Fruit fly (Drosophila melanogaster) whole organism, embryonic: ENCODE results near the gene dls.
A peak's percentile ranks its signal among the peaks of the same experiment; 100 is the strongest.

Source experiments
- Atf3 ChIP-seq: fragments of 200-800 bp; sonication (Bioruptor generic); optimal IDR thresholded peaks from 3 replicates; lab custom pipeline; 2016; ENCODE audit warnings: missing biosample characterization, missing genetic modification characterization
- CG30403 ChIP-seq: fragments of 200-800 bp; sonication (Bioruptor generic); optimal IDR thresholded peaks from 3 replicates; lab custom pipeline; 2016; ENCODE audit warnings: missing biosample characterization, missing genetic modification characterization
- CG31441 ChIP-seq: fragments of 200-800 bp; sonication (Bioruptor generic); IDR thresholded peaks from 2 replicates; pipeline ENCODE4 v1.3.6; 2022; ENCODE audit warnings: missing biosample characterization, missing genetic modification characterization
- CTCF ChIP-seq: fragments of 200-800 bp; sonication (Bioruptor generic); optimal IDR thresholded peaks from 2 replicates; lab custom pipeline; 2017; ENCODE audit warnings: missing biosample characterization, mild to moderate bottlenecking, missing genetic modification characterization, moderate library complexity
- Doc2 ChIP-seq: fragments of 200-800 bp; sonication (Bioruptor generic); IDR thresholded peaks from 2 replicates; pipeline ENCODE4 v1.3.6; 2022; ENCODE audit warnings: missing biosample characterization, missing genetic modification characterization
- ap ChIP-seq: fragments of 200-800 bp; sonication (Bioruptor generic); IDR thresholded peaks from 2 replicates; pipeline ENCODE4 v1.3.6; 2022; ENCODE audit warnings: missing biosample characterization, missing genetic modification characterization
- emc ChIP-seq: fragments of 200-800 bp; sonication (Bioruptor generic); optimal IDR thresholded peaks from 2 replicates; lab custom pipeline; 2016; ENCODE audit warnings: missing biosample characterization, missing genetic modification characterization
- jigr1 ChIP-seq: fragments of 200-800 bp; sonication (Bioruptor generic); IDR thresholded peaks from 3 replicates; pipeline ENCODE4 v1.3.6; 2022; ENCODE audit warnings: missing biosample characterization, missing genetic modification characterization
- kay ChIP-seq: fragments of 200-800 bp; sonication (Bioruptor generic); optimal IDR thresholded peaks from 2 replicates; lab custom pipeline; 2016; ENCODE audit warnings: missing biosample characterization, missing genetic modification characterization
- salm ChIP-seq: fragments of 200-800 bp; sonication (Bioruptor generic); optimal IDR thresholded peaks from 2 replicates; lab custom pipeline; 2018; ENCODE audit warnings: missing biosample characterization, mild to moderate bottlenecking, missing genetic modification characterization
- sna ChIP-seq: fragments of 200-800 bp; sonication (Bioruptor generic); IDR thresholded peaks from 2 replicates; pipeline ENCODE4 v1.3.6; 2022; ENCODE audit warnings: missing biosample characterization, missing genetic modification characterization; ENCODE audit not compliant: partially characterized antibody
- unc-4 ChIP-seq: fragments of 200-800 bp; sonication (Bioruptor generic); IDR thresholded peaks from 2 replicates; pipeline ENCODE4 v1.3.6; 2022; ENCODE audit warnings: missing biosample characterization, missing genetic modification characterization; ENCODE audit not compliant: partially characterized antibody

dm6 chr3L:16181330-16181830, 19.7 kb upstream of the dls start:
- no peak for TF ChIP-seq emc (GFP tag; lab: Kevin White, UChicago)
- TF ChIP-seq CTCF (GFP tag; lab: Kevin White, UChicago) = no peak
- TF ChIP-seq kay (GFP tag; lab: Kevin White, UChicago) = no peak
- no peak for TF ChIP-seq salm (tag; lab: Kevin White, UChicago)
- 0 out of 2 replicates have a peak, but pooled peaks have one; percentile 28 for TF ChIP-seq CG31441 (GFP tag; lab: Robert Waterston, UW)
- TF ChIP-seq unc-4 (GFP tag; lab: Robert Waterston, UW) = no peak
- TF ChIP-seq CG30403 (GFP tag; lab: Kevin White, UChicago) = no peak
- TF ChIP-seq jigr1 (GFP tag; lab: Robert Waterston, UW) = no peak
- no peak for TF ChIP-seq ap
- TF ChIP-seq Atf3 (GFP tag; lab: Kevin White, UChicago) = no peak
- TF ChIP-seq Doc2 (GFP tag; lab: Robert Waterston, UW) = no peak
- TF ChIP-seq sna = no peak
